Worm (Caenorhabditis elegans) whole organism, L1 larva: ENCODE data around the gene C50B8.5.

ENCODE experiments used
- ama-1 ChIP-seq: fragments of 150-350 bp; optimal IDR thresholded peaks from 2 replicates; lab custom pipeline; 2014
- egl-27 ChIP-seq, 2 experiments: fragments of 150-350 bp in 1 of 2; sonication (generic microtip); optimal IDR thresholded peaks; 3 replicates each; lab custom pipeline; 2017 to 2018; ENCODE audit warnings: missing biosample characterization in 2 of 2, missing genetic modification characterization in 2 of 2, missing genetic modification reagents in 2 of 2
- irx-1 ChIP-seq: sonication (generic microtip); optimal IDR thresholded peaks from 2 replicates; lab custom pipeline; 2016; ENCODE audit warnings: missing genetic modification characterization, missing compliant biosample characterization
- lsy-2 ChIP-seq, 2 experiments: fragments of 150-350 bp; optimal IDR thresholded peaks; 2 replicates each; lab custom pipeline; 2014; ENCODE audit warnings: missing biosample characterization in 2 of 2, missing genetic modification characterization in 2 of 2
- nhr-11 ChIP-seq: fragments of 150-350 bp; optimal IDR thresholded peaks from 2 replicates; lab custom pipeline; 2014; ENCODE audit warnings: missing biosample characterization, missing genetic modification characterization
- nhr-12 ChIP-seq: sonication (generic microtip); optimal IDR thresholded peaks from 2 replicates; lab custom pipeline; 2017; ENCODE audit warnings: missing biosample characterization, missing genetic modification characterization
- nhr-76 ChIP-seq: sonication (generic microtip); optimal IDR thresholded peaks from 2 replicates; lab custom pipeline; 2017; ENCODE audit warnings: missing biosample characterization, missing genetic modification characterization
- unc-62 ChIP-seq: fragments of 150-350 bp; optimal IDR thresholded peaks from 2 replicates; lab custom pipeline; 2014; ENCODE audit warnings: missing biosample characterization, missing genetic modification reagents, missing genetic modification characterization
- vab-15 ChIP-seq: sonication (generic microtip); optimal IDR thresholded peaks from 2 replicates; lab custom pipeline; 2017; ENCODE audit warnings: missing genotype, mild to moderate bottlenecking, missing genetic modification characterization, missing compliant biosample characterization
- zag-1 ChIP-seq: fragments of 150-350 bp; optimal IDR thresholded peaks from 2 replicates; lab custom pipeline; 2014; ENCODE audit warnings: missing biosample characterization, missing genetic modification characterization
- ztf-11 ChIP-seq, 2 experiments: sonication (generic microtip); optimal IDR thresholded peaks; 2 replicates each; lab custom pipeline; 2016 to 2017; ENCODE audit warnings: missing genetic modification characterization in 2 of 2, missing biosample characterization in 1 of 2, missing compliant biosample characterization in 1 of 2

DNA sequence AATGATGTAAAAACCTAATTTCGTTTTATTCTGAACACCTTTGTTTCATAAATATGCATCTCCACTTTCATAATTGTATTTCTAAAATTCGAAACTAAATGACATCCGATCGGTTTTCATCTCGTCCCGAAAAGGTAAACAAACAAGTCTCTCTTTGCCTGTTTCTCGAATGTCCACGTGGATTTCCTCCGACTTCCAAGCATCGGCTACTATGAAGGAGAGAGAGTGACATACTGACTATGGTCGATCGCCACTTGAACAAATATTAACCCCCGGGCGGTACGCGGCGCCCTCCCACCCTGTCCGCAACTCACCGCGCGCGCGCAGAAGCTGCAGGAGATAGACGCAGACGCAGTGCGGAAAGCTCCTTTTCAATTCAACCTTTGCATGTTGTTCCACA is 4.9 kb upstream of the C50B8.5 start:
- TF ChIP-seq irx-1 (tag; lab: Kevin White, UChicago) (no peak), nhr-12 (tag; lab: Kevin White, UChicago) (no peak), unc-62 (GFP tag; lab: Kevin White, UChicago) (no peak), egl-27 (tag; optimal IDR thresholded peaks at IDR 0.05; lab: Kevin White, UChicago) (no peak), lsy-2 (tag; optimal IDR thresholded peaks at IDR 0.05; lab: Kevin White, UChicago) (no peak), zag-1 (tag; lab: Kevin White, UChicago) (no peak), ama-1 (lab: Kevin White, UChicago) (no peak), nhr-11 (tag; lab: Kevin White, UChicago) (no peak), nhr-76 (tag; lab: Kevin White, UChicago) (no peak), ztf-11 (tag; optimal IDR thresholded peaks at IDR 0.05; lab: Kevin White, UChicago) (no peak), vab-15 (tag; lab: Kevin White, UChicago) (no peak)
